Worm (Caenorhabditis elegans): Measurements from ENCODE around the gene smgl-2.

ce11 chrIV:3751001-3751400 lies 25.0 kb downstream of the smgl-2 start, which contains the start of gene ugt-45:
- no peak for TF ChIP-seq lin-11 (tag; optimal IDR thresholded peaks at IDR 0.05)
- no peak for TF ChIP-seq pha-4 (tag; optimal IDR thresholded peaks at IDR 0.05)
- no peak for TF ChIP-seq elt-4 (tag; optimal IDR thresholded peaks at IDR 0.05)
- no peak for TF ChIP-seq ahr-1 (tag; optimal IDR thresholded peaks at IDR 0.05)
- no peak for TF ChIP-seq pag-3 (tag; optimal IDR thresholded peaks at IDR 0.05; ENCODE audit: borderline replicate concordance)
- no peak for TF ChIP-seq nfya-1 (tag; optimal IDR thresholded peaks at IDR 0.05)
- no peak for TF ChIP-seq Y22D7AL.16 (tag; optimal IDR thresholded peaks at IDR 0.05)
- no peak for TF ChIP-seq ama-1 (optimal IDR thresholded peaks at IDR 0.05)
- TF ChIP-seq elt-2 (tag; optimal IDR thresholded peaks at IDR 0.05), result no peak
- TF ChIP-seq pha-2 (tag; optimal IDR thresholded peaks at IDR 0.05), result no peak
- TF ChIP-seq fkh-10 (GFP tag; optimal IDR thresholded peaks at IDR 0.05), result no peak
